Worm (Caenorhabditis elegans) whole organism, L2 larva: ENCODE measurements around the gene pud-4.

ENCODE experiments used
- ama-1 ChIP-seq: fragments of 150-350 bp; optimal IDR thresholded peaks from 2 replicates; lab custom pipeline; 2018; ENCODE audit warnings: inconsistent platforms
- crh-2 ChIP-seq: sonication (generic microtip); optimal IDR thresholded peaks from 2 replicates; lab custom pipeline; 2017; ENCODE audit warnings: missing biosample characterization, missing genetic modification characterization
- egl-27 ChIP-seq: sonication (generic microtip); optimal IDR thresholded peaks from 3 replicates; lab custom pipeline; 2017; ENCODE audit warnings: missing biosample characterization, missing genetic modification reagents, missing genetic modification characterization
- elt-1 ChIP-seq: fragments of 150-350 bp; optimal IDR thresholded peaks from 2 replicates; lab custom pipeline; 2014; ENCODE audit warnings: missing biosample characterization, missing genetic modification characterization
- lin-13 ChIP-seq: fragments of 150-350 bp; optimal IDR thresholded peaks from 2 replicates; lab custom pipeline; 2014; ENCODE audit warnings: missing biosample characterization, missing genetic modification reagents, missing genetic modification characterization
- lsy-2 ChIP-seq, 2 experiments: fragments of 150-350 bp in 1 of 2; sonication (generic microtip) in 1 of 2; optimal IDR thresholded peaks; 2 replicates each; lab custom pipeline; 2014 to 2017; ENCODE audit warnings: missing biosample characterization in 2 of 2, missing genetic modification characterization in 2 of 2
- nhr-12 ChIP-seq: fragments of 150-350 bp; optimal IDR thresholded peaks from 2 replicates; lab custom pipeline; 2014; ENCODE audit warnings: missing biosample characterization, missing genetic modification characterization
- nhr-237 ChIP-seq: fragments of 150-350 bp; optimal IDR thresholded peaks from 2 replicates; lab custom pipeline; 2014; ENCODE audit warnings: missing biosample characterization, missing genetic modification characterization
- nhr-77 ChIP-seq: fragments of 150-350 bp; optimal IDR thresholded peaks from 2 replicates; lab custom pipeline; 2014; ENCODE audit warnings: missing biosample characterization, missing genetic modification characterization
- peb-1 ChIP-seq: fragments of 150-350 bp; optimal IDR thresholded peaks from 2 replicates; lab custom pipeline; 2014; ENCODE audit warnings: missing biosample characterization, missing genetic modification characterization
- skn-1 ChIP-seq: sonication (generic microtip); optimal IDR thresholded peaks from 2 replicates; lab custom pipeline; 2017; ENCODE audit warnings: missing biosample characterization, missing genetic modification characterization
- sma-3 ChIP-seq: sonication (generic microtip); optimal IDR thresholded peaks from 2 replicates; lab custom pipeline; 2016; ENCODE audit warnings: missing genetic modification reagents, missing genetic modification characterization, missing compliant biosample characterization
- ztf-1 ChIP-seq: fragments of 200-800 bp; sonication (Bioruptor generic); conservative IDR thresholded peaks from 2 replicates; pipeline ENCODE4 v1.3.6; 2022; ENCODE audit warnings: missing genetic modification characterization, missing compliant biosample characterization
- ztf-11 ChIP-seq: sonication (generic microtip); optimal IDR thresholded peaks from 2 replicates; lab custom pipeline; 2017; ENCODE audit warnings: missing biosample characterization, missing genetic modification characterization
- ztf-4 ChIP-seq: fragments of 150-350 bp; optimal IDR thresholded peaks from 2 replicates; lab custom pipeline; 2014; ENCODE audit warnings: missing biosample characterization, missing genetic modification characterization

pud-4 gene

ce11 chrV:2342083-2342482 lies 15.6 kb downstream of the pud-4 start:
- TF ChIP-seq sma-3 (GFP tag; lab: Kevin White, UChicago) (no peak), lin-13 (GFP tag; lab: Kevin White, UChicago) (no peak), nhr-77 (tag; lab: Kevin White, UChicago) (no peak), nhr-12 (no peak), nhr-237 (tag; lab: Kevin White, UChicago) (no peak), ztf-4 (tag; lab: Kevin White, UChicago) (no peak), egl-27 (tag; lab: Kevin White, UChicago) (no peak), ztf-11 (tag; lab: Kevin White, UChicago) (no peak), lsy-2 (tag; optimal IDR thresholded peaks at IDR 0.05; lab: Kevin White, UChicago) (no peak), ztf-1 (no peak), elt-1 (tag; lab: Kevin White, UChicago) (no peak), skn-1 (tag; lab: Kevin White, UChicago) (no peak)

DNA sequence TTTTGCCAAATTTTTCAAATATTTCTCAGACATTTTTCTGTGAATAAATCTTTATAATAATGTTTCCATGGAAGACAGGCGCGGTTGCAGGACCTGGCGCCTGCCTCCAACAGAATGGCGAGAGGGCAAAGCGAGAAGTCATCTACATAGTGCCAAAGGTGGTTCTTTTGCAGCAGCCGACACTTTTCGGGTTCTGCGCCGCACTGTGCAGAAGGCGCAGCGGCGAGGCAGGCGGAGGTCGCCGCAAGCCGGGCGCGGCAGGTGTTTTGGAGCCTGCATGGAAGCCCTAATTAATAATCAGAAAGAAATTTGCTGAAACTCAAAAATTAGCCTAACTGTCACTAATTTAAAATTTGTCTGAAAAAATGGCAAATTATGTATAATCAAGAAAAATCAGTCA lies 17.1 kb downstream of the pud-4 start:
- TF ChIP-seq peb-1 (tag; lab: Kevin White, UChicago) (no peak), elt-1 (tag; lab: Kevin White, UChicago) (no peak), ama-1 (no peak), crh-2 (no peak)
